Fruit fly (Drosophila melanogaster) whole organism, embryonic: ENCODE results near the gene eIF3l.

Experiments used
- CG11504 ChIP-seq: fragments of 200-800 bp; sonication (Bioruptor generic); optimal IDR thresholded peaks from 3 replicates; lab custom pipeline; 2019; ENCODE audit warnings: missing biosample characterization, mild to moderate bottlenecking, missing genetic modification characterization, moderate library complexity
- CG12769 ChIP-seq: fragments of 200-800 bp; sonication (Bioruptor generic); optimal IDR thresholded peaks from 2 replicates; lab custom pipeline; 2019; ENCODE audit warnings: missing biosample characterization, mild to moderate bottlenecking, missing genetic modification characterization, moderate library complexity
- CG13424 ChIP-seq: fragments of 200-800 bp; sonication (Bioruptor generic); optimal IDR thresholded peaks from 2 replicates; lab custom pipeline; 2019; ENCODE audit warnings: missing biosample characterization, mild to moderate bottlenecking, missing genetic modification characterization, moderate library complexity
- CG14014 ChIP-seq: fragments of 200-800 bp; sonication (Bioruptor generic); IDR thresholded peaks from 2 replicates; pipeline ENCODE4 v1.3.6; 2022; ENCODE audit warnings: missing biosample characterization, missing genetic modification characterization
- CG14860 ChIP-seq: fragments of 200-800 bp; sonication (Bioruptor generic); IDR thresholded peaks from 3 replicates; pipeline ENCODE4 v1.3.6; 2022; ENCODE audit warnings: missing biosample characterization, missing genetic modification characterization; ENCODE audit not compliant: partially characterized antibody
- CG15269 ChIP-seq: fragments of 200-800 bp; sonication (Bioruptor generic); optimal IDR thresholded peaks from 2 replicates; lab custom pipeline; 2018; ENCODE audit warnings: missing biosample characterization, mild to moderate bottlenecking, missing genetic modification characterization, moderate library complexity
- CG32532 ChIP-seq: fragments of 200-800 bp; sonication (Bioruptor generic); IDR thresholded peaks from 2 replicates; pipeline ENCODE4 v1.3.6; 2022; ENCODE audit warnings: missing biosample characterization, missing genetic modification characterization
- CG33213 ChIP-seq: fragments of 200-800 bp; sonication (Bioruptor generic); optimal IDR thresholded peaks from 3 replicates; lab custom pipeline; 2016; ENCODE audit warnings: missing biosample characterization, missing genetic modification characterization
- CG6175 ChIP-seq: fragments of 200-800 bp; sonication (Bioruptor generic); IDR thresholded peaks from 3 replicates; pipeline ENCODE4 v1.3.6; 2022; ENCODE audit warnings: missing biosample characterization, missing genetic modification characterization
- CG7786 ChIP-seq: fragments of 200-800 bp; sonication (Bioruptor generic); optimal IDR thresholded peaks from 2 replicates; lab custom pipeline; 2016; ENCODE audit warnings: missing biosample characterization, missing genetic modification characterization
- CG7839 ChIP-seq: fragments of 200-800 bp; sonication (Bioruptor generic); optimal IDR thresholded peaks from 3 replicates; lab custom pipeline; 2018; ENCODE audit warnings: missing biosample characterization, mild to moderate bottlenecking, missing genetic modification characterization, moderate library complexity
- CG9932 ChIP-seq: fragments of 200-800 bp; sonication (Bioruptor generic); IDR thresholded peaks from 2 replicates; pipeline ENCODE4 v1.3.6; 2022; ENCODE audit warnings: missing biosample characterization, missing genetic modification characterization
- D19A ChIP-seq: fragments of 200-800 bp; optimal IDR thresholded peaks from 3 replicates; lab custom pipeline; 2019; ENCODE audit warnings: missing biosample characterization, mild to moderate bottlenecking, missing genetic modification characterization, moderate library complexity
- D19B ChIP-seq: fragments of 200-800 bp; sonication (Bioruptor generic); optimal IDR thresholded peaks from 2 replicates; lab custom pipeline; 2017; ENCODE audit warnings: missing biosample characterization, mild to moderate bottlenecking, missing genetic modification characterization
- ERR ChIP-seq: fragments of 200-800 bp; sonication (Bioruptor generic); optimal IDR thresholded peaks from 2 replicates; lab custom pipeline; 2016; ENCODE audit warnings: missing biosample characterization, missing genetic modification characterization
- H15 ChIP-seq: fragments of 200-800 bp; sonication (Bioruptor generic); IDR thresholded peaks from 3 replicates; pipeline ENCODE4 v1.3.6; 2022; ENCODE audit warnings: missing biosample characterization, missing genetic modification characterization
- HHEX ChIP-seq: fragments of 200-800 bp; sonication (Bioruptor generic); optimal IDR thresholded peaks from 3 replicates; lab custom pipeline; 2017; ENCODE audit warnings: missing biosample characterization, mild to moderate bottlenecking, missing genetic modification characterization, missing genetic modification reagents
- HLHmδ ChIP-seq: fragments of 200-800 bp; sonication (Bioruptor generic); optimal IDR thresholded peaks from 2 replicates; lab custom pipeline; 2018; ENCODE audit warnings: missing biosample characterization, mild to moderate bottlenecking, missing genetic modification characterization, moderate library complexity
- Hey ChIP-seq: fragments of 200-800 bp; sonication (Bioruptor generic); optimal IDR thresholded peaks from 3 replicates; lab custom pipeline; 2018; ENCODE audit warnings: missing biosample characterization, mild to moderate bottlenecking, missing genetic modification characterization
- Hmr ChIP-seq: fragments of 200-800 bp; sonication (Bioruptor generic); optimal IDR thresholded peaks from 3 replicates; lab custom pipeline; 2017; ENCODE audit warnings: mild to moderate bottlenecking, missing biosample characterization, missing genetic modification reagents, missing genetic modification characterization
- Hr51 ChIP-seq, 2 experiments: fragments of 200-800 bp; sonication (Bioruptor generic); optimal IDR thresholded peaks; 2 replicates in 1 of 2; 3 replicates in 1 of 2; lab custom pipeline; 2016 to 2018; ENCODE audit warnings: missing biosample characterization in 2 of 2, missing genetic modification characterization in 2 of 2, mild to moderate bottlenecking in 1 of 2, moderate library complexity in 1 of 2
- Med ChIP-seq: fragments of 200-800 bp; sonication (Bioruptor generic); peaks from one replicate; lab custom pipeline; 2016; ENCODE audit warnings: missing biosample characterization, missing genetic modification characterization, mild to moderate bottlenecking, inconsistent platforms, moderate library complexity
- Meics ChIP-seq: fragments of 200-800 bp; sonication (Bioruptor generic); optimal IDR thresholded peaks from 2 replicates; lab custom pipeline; 2017; ENCODE audit warnings: missing biosample characterization, mild to moderate bottlenecking, missing genetic modification characterization
- NFAT ChIP-seq: fragments of 200-800 bp; sonication (Bioruptor generic); IDR thresholded peaks from 2 replicates; pipeline ENCODE4 v1.3.6; 2022; ENCODE audit warnings: missing biosample characterization, missing genetic modification characterization
- Nf-YC ChIP-seq: fragments of 200-800 bp; optimal IDR thresholded peaks from 3 replicates; lab custom pipeline; 2019; ENCODE audit warnings: missing biosample characterization, mild to moderate bottlenecking, missing genetic modification characterization, moderate library complexity
- Pdp1 ChIP-seq, 2 experiments: fragments of 200-800 bp; sonication (Bioruptor generic); optimal IDR thresholded peaks; 3 replicates each; lab custom pipeline; 2016; ENCODE audit warnings: missing biosample characterization in 2 of 2, missing genetic modification characterization in 2 of 2, mild to moderate bottlenecking in 1 of 2, moderate library complexity in 1 of 2
- Rfx ChIP-seq: fragments of 200-800 bp; sonication (Bioruptor generic); IDR thresholded peaks from 2 replicates; pipeline ENCODE4 v1.3.6; 2022; ENCODE audit warnings: missing biosample characterization, missing genetic modification characterization
- al ChIP-seq: fragments of 200-800 bp; sonication (Bioruptor generic); IDR thresholded peaks from 2 replicates; pipeline ENCODE4 v1.3.6; 2022; ENCODE audit warnings: missing biosample characterization, missing genetic modification characterization
- ase ChIP-seq: fragments of 200-800 bp; sonication (Bioruptor generic); IDR thresholded peaks from 3 replicates; pipeline ENCODE4 v1.3.6; 2022; ENCODE audit warnings: missing biosample characterization, missing genetic modification characterization
- bcd ChIP-seq: fragments of 200-800 bp; sonication (Bioruptor generic); optimal IDR thresholded peaks from 2 replicates; lab custom pipeline; 2017; ENCODE audit warnings: missing biosample characterization, mild to moderate bottlenecking, missing genetic modification characterization
- cwo ChIP-seq: fragments of 200-800 bp; sonication (Bioruptor generic); optimal IDR thresholded peaks from 3 replicates; lab custom pipeline; 2017; ENCODE audit warnings: missing biosample characterization, missing genetic modification characterization, mild to moderate bottlenecking, moderate library complexity, missing genetic modification reagents
- danr ChIP-seq: fragments of 200-800 bp; sonication (Bioruptor generic); IDR thresholded peaks from 2 replicates; pipeline ENCODE4 v1.3.6; 2022; ENCODE audit warnings: missing biosample characterization, missing genetic modification characterization
- disco-r ChIP-seq: fragments of 200-800 bp; sonication (Bioruptor generic); optimal IDR thresholded peaks from 2 replicates; lab custom pipeline; 2016; ENCODE audit warnings: missing biosample characterization, missing genetic modification characterization
- dmrt11E ChIP-seq: fragments of 200-800 bp; sonication (Bioruptor generic); optimal IDR thresholded peaks from 3 replicates; lab custom pipeline; 2018; ENCODE audit warnings: missing biosample characterization, mild to moderate bottlenecking, missing genetic modification characterization, moderate library complexity
- dysf ChIP-seq: fragments of 200-800 bp; sonication (Bioruptor generic); IDR thresholded peaks from 3 replicates; pipeline ENCODE4 v1.3.6; 2022; ENCODE audit warnings: missing biosample characterization, missing genetic modification characterization
- exex ChIP-seq: fragments of 200-800 bp; sonication (Bioruptor generic); optimal IDR thresholded peaks from 4 replicates; lab custom pipeline; 2018; ENCODE audit warnings: missing biosample characterization, mild to moderate bottlenecking, missing genetic modification characterization, moderate library complexity
- gce ChIP-seq: fragments of 200-800 bp; sonication (Bioruptor generic); IDR thresholded peaks from 3 replicates; pipeline ENCODE4 v1.3.6; 2022; ENCODE audit warnings: missing biosample characterization, missing genetic modification characterization
- gro ChIP-seq: fragments of 200-800 bp; sonication (Bioruptor generic); optimal IDR thresholded peaks from 2 replicates; lab custom pipeline; 2016; ENCODE audit warnings: missing biosample characterization, missing genetic modification characterization
- kay ChIP-seq: fragments of 200-800 bp; sonication (Bioruptor generic); optimal IDR thresholded peaks from 2 replicates; lab custom pipeline; 2016; ENCODE audit warnings: missing biosample characterization, missing genetic modification characterization
- lmd ChIP-seq: fragments of 200-800 bp; sonication (Bioruptor generic); IDR thresholded peaks from 2 replicates; pipeline ENCODE4 v1.3.6; 2022; ENCODE audit warnings: missing biosample characterization, missing genetic modification characterization
- mam ChIP-seq: fragments of 200-800 bp; sonication (Bioruptor generic); optimal IDR thresholded peaks from 3 replicates; lab custom pipeline; 2016; ENCODE audit warnings: missing biosample characterization, missing genetic modification characterization
- nmo ChIP-seq: fragments of 200-800 bp; sonication (Bioruptor generic); optimal IDR thresholded peaks from 2 replicates; lab custom pipeline; 2018; ENCODE audit warnings: missing biosample characterization, mild to moderate bottlenecking, missing genetic modification characterization, moderate library complexity
- pb ChIP-seq: fragments of 200-800 bp; sonication (Bioruptor generic); optimal IDR thresholded peaks from 3 replicates; lab custom pipeline; 2016; ENCODE audit warnings: missing biosample characterization, missing genetic modification characterization
- sd ChIP-seq: fragments of 200-800 bp; sonication (Bioruptor generic); optimal IDR thresholded peaks from 3 replicates; lab custom pipeline; 2018; ENCODE audit warnings: missing biosample characterization, mild to moderate bottlenecking, missing genetic modification characterization, moderate library complexity
- slbo ChIP-seq: fragments of 200-800 bp; sonication (Bioruptor generic); IDR thresholded peaks from 2 replicates; pipeline ENCODE4 v1.3.6; 2022; ENCODE audit warnings: missing biosample characterization, missing genetic modification characterization
- sug ChIP-seq: fragments of 200-800 bp; optimal IDR thresholded peaks from 2 replicates; lab custom pipeline; 2019; ENCODE audit warnings: missing biosample characterization, mild to moderate bottlenecking, missing genetic modification characterization, moderate library complexity
- wor ChIP-seq: fragments of 200-800 bp; sonication (Bioruptor generic); IDR thresholded peaks from 2 replicates; pipeline ENCODE4 v1.3.6; 2022; ENCODE audit warnings: missing biosample characterization, missing genetic modification characterization
- zen ChIP-seq: fragments of 200-800 bp; sonication (Bioruptor generic); optimal IDR thresholded peaks from 3 replicates; lab custom pipeline; 2018; ENCODE audit warnings: missing biosample characterization, mild to moderate bottlenecking, missing genetic modification characterization, moderate library complexity
- zfh1 ChIP-seq: fragments of 200-800 bp; sonication (Bioruptor generic); IDR thresholded peaks from 3 replicates; pipeline ENCODE4 v1.3.6; 2022; ENCODE audit warnings: missing biosample characterization, missing genetic modification characterization

Gene eIF3l

dm6 chr3L:12178847-12179437 lies 33.0 kb upstream of the eIF3l start:
- TF ChIP-seq bcd = peak; percentile 13
- 0 out of 3 replicates have a peak, but pooled peaks have one; percentile 37 for TF ChIP-seq H15
- TF ChIP-seq CG14860 (GFP tag; lab: Robert Waterston, UW) = no peak
- TF ChIP-seq Med (GFP tag; lab: Kevin White, UChicago) = peak; percentile 67
- no peak for TF ChIP-seq D19A
- TF ChIP-seq ase (GFP tag; lab: Robert Waterston, UW) = 0 out of 3 replicates have a peak, but pooled peaks have one; percentile 35
- TF ChIP-seq gce = 0 out of 3 replicates have a peak, but pooled peaks have one; percentile 21
- TF ChIP-seq kay = peak; percentile 5
- TF ChIP-seq NFAT (GFP tag; lab: Robert Waterston, UW) = peak; percentile 41; the same call in 1 of the 2 replicates
- TF ChIP-seq Rfx = peak; percentile 67
- TF ChIP-seq exex (tag; lab: Kevin White, UChicago) = no peak
- peak; percentile 4 for TF ChIP-seq mam (GFP tag; lab: Kevin White, UChicago)
- no peak for TF ChIP-seq wor (GFP tag; lab: Robert Waterston, UW)
- TF ChIP-seq Hr51 (GFP tag; optimal IDR thresholded peaks at IDR 0.05; lab: Kevin White, UChicago) = peak in 1 of 2 experiments; percentile 23
- TF ChIP-seq CG14014 (GFP tag; lab: Robert Waterston, UW) = peak; percentile 25; the same call in 1 of the 2 replicates
- no peak for TF ChIP-seq Nf-YC (tag; lab: Kevin White, UChicago)
- no peak for TF ChIP-seq HHEX (GFP tag; lab: Kevin White, UChicago)
- no peak for TF ChIP-seq CG13424
- peak; percentile 4 for TF ChIP-seq nmo (GFP tag; lab: Kevin White, UChicago)
- TF ChIP-seq CG9932 (GFP tag; lab: Robert Waterston, UW) = peak; percentile 7; the same call in 1 of the 2 replicates
- peak; percentile 3 for TF ChIP-seq CG7839 (tag; lab: Kevin White, UChicago)
- TF ChIP-seq CG32532 (GFP tag; lab: Robert Waterston, UW) = peak; percentile 23; the same call in 1 of the 2 replicates
- no peak for TF ChIP-seq disco-r (GFP tag; lab: Kevin White, UChicago)
- peak; percentile 48 for TF ChIP-seq gro (GFP tag; lab: Kevin White, UChicago)
- TF ChIP-seq CG7786 (GFP tag; lab: Kevin White, UChicago) = peak; percentile 22
- no peak for TF ChIP-seq Hey
- no peak for TF ChIP-seq zen (tag; lab: Kevin White, UChicago)
- TF ChIP-seq Meics (GFP tag; lab: Kevin White, UChicago) = peak; percentile 24
- peak; percentile 52 for TF ChIP-seq CG12769 (tag; lab: Kevin White, UChicago)
- peak; percentile 25; the same call in 1 of the 2 replicates for TF ChIP-seq lmd (GFP tag; lab: Robert Waterston, UW)
- peak; percentile 10 for TF ChIP-seq CG15269 (tag; lab: Kevin White, UChicago)
- TF ChIP-seq CG33213 = no peak
- TF ChIP-seq slbo (GFP tag; lab: Robert Waterston, UW) = peak; percentile 50
- TF ChIP-seq cwo = peak; percentile 16
- TF ChIP-seq sd (tag; lab: Kevin White, UChicago) = peak; percentile 33
- 0 out of 3 replicates have a peak, but pooled peaks have one; percentile 4 for TF ChIP-seq dysf (GFP tag; lab: Robert Waterston, UW)
- 0 out of 2 replicates have a peak, but pooled peaks have one; percentile 29 for TF ChIP-seq al (GFP tag; lab: Robert Waterston, UW)
- TF ChIP-seq zfh1 (GFP tag; lab: Robert Waterston, UW) = peak; percentile 24; the same call in 1 of the 3 replicates
- no peak for TF ChIP-seq ERR
- TF ChIP-seq Hmr = peak; percentile 7
- TF ChIP-seq danr = no peak
- peak; percentile 91 for TF ChIP-seq D19B
- 0 out of 3 replicates have a peak, but pooled peaks have one; percentile 25 for TF ChIP-seq CG6175 (GFP tag; lab: Robert Waterston, UW)
- TF ChIP-seq Pdp1 (GFP tag; optimal IDR thresholded peaks at IDR 0.05; lab: Kevin White, UChicago) = peak in 1 of 2 experiments; percentile 83
- TF ChIP-seq CG11504 = peak; percentile 38
- no peak for TF ChIP-seq HLHmδ (GFP tag; lab: Kevin White, UChicago)
- TF ChIP-seq dmrt11E (tag; lab: Kevin White, UChicago) = no peak
- TF ChIP-seq pb (GFP tag; lab: Kevin White, UChicago) = peak; percentile 6
- TF ChIP-seq sug = peak; percentile 23
